Worm (Caenorhabditis elegans) whole organism, L1 larva: Measurements from ENCODE around the gene F48G7.9.

Source experiments
- aly-2 ChIP-seq: fragments of 150-350 bp; optimal IDR thresholded peaks from 2 replicates; lab custom pipeline; 2014; ENCODE audit warnings: missing biosample characterization, missing genetic modification characterization
- pag-3 ChIP-seq: sonication (generic microtip); optimal IDR thresholded peaks from 2 replicates; lab custom pipeline; 2017; ENCODE audit warnings: missing genetic modification characterization, mild to moderate bottlenecking, missing compliant biosample characterization, antibody characterized with exemption, borderline replicate concordance; ENCODE audit not compliant: insufficient read depth
- unc-62 ChIP-seq: fragments of 150-350 bp; optimal IDR thresholded peaks from 2 replicates; lab custom pipeline; 2014; ENCODE audit warnings: missing biosample characterization, missing genetic modification reagents, missing genetic modification characterization
- xbp-1 ChIP-seq: sonication (generic microtip); optimal IDR thresholded peaks from 2 replicates; lab custom pipeline; 2016; ENCODE audit warnings: missing genetic modification characterization, missing compliant biosample characterization
- ztf-4 ChIP-seq: fragments of 150-350 bp; optimal IDR thresholded peaks from 2 replicates; lab custom pipeline; 2014; ENCODE audit warnings: missing biosample characterization, missing genetic modification characterization

ce11 chrV:599783-600182, 28.6 kb downstream of the F48G7.9 start:
- no peak for TF ChIP-seq aly-2
- TF ChIP-seq unc-62 (GFP tag; lab: Kevin White, UChicago): no peak
- TF ChIP-seq xbp-1 (tag; lab: Kevin White, UChicago): no peak
- no peak for TF ChIP-seq pag-3 (tag; lab: Kevin White, UChicago)
- TF ChIP-seq ztf-4: no peak
